Fruit fly (Drosophila melanogaster): Measurements from ENCODE around the gene Dhc1.
A peak's percentile ranks its signal among the peaks of the same experiment; 100 is the strongest.

The Dhc1 gene

dm6 chr3R:9606913-9607804, 67.3 kb downstream of the Dhc1 start:
- peak; percentile 83 for TF ChIP-seq EcR (GFP tag; optimal IDR thresholded peaks at IDR 0.05)
- TF ChIP-seq rn (GFP tag; IDR thresholded peaks at IDR 0.05): no peak

- TF ChIP-seq EcR (GFP tag; optimal IDR thresholded peaks at IDR 0.05) (no peak), CG14655 (GFP tag; optimal IDR thresholded peaks at IDR 0.05) (peak; percentile 84), Ets98B (GFP tag; IDR thresholded peaks at IDR 0.05) (no peak), CG10348 (GFP tag; IDR thresholded peaks at IDR 0.05) (no peak), rn (GFP tag; IDR thresholded peaks at IDR 0.05) (peak; percentile 34; the same call in 1 of the 2 replicates), Pif1B (GFP tag; optimal IDR thresholded peaks at IDR 0.05) (peak; percentile 61), fd96Ca (GFP tag; IDR thresholded peaks at IDR 0.05) (peak; percentile 45; the same call in 1 of the 3 replicates), CG32121 (GFP tag; IDR thresholded peaks at IDR 0.05) (no peak), CG4496 (GFP tag; IDR thresholded peaks at IDR 0.05) (peak; percentile 71), D1 (tag; optimal IDR thresholded peaks at IDR 0.05) (peak; percentile 60), gl (tag; optimal IDR thresholded peaks at IDR 0.05) (peak; percentile 54), Snoo (tag; optimal IDR thresholded peaks at IDR 0.05) (no peak), CG15710 (tag; optimal IDR thresholded peaks at IDR 0.05) (peak; percentile 73), CG8159 (tag; optimal IDR thresholded peaks at IDR 0.05) (peak; percentile 74), Pif1A (GFP tag; optimal IDR thresholded peaks at IDR 0.05) (peak; percentile 58), CG8301 (tag; optimal IDR thresholded peaks at IDR 0.05) (peak; percentile 73), CG17806 (tag; optimal IDR thresholded peaks at IDR 0.05) (peak; percentile 77), CG12605 (GFP tag; IDR thresholded peaks at IDR 0.05) (peak; percentile 28; the same call in 1 of the 2 replicates), CG9948 (tag; optimal IDR thresholded peaks at IDR 0.05) (peak; percentile 76), CG13204 (GFP tag; optimal IDR thresholded peaks at IDR 0.05) (peak; percentile 33), CG34367 (tag; optimal IDR thresholded peaks at IDR 0.05) (peak; percentile 68)
These were observed 69.4 kb downstream of the Dhc1 start for dm6 chr3R:9605084-9605483.

- no peak for TF ChIP-seq CG4496 (GFP tag; IDR thresholded peaks at IDR 0.05)
- no peak for TF ChIP-seq Pif1B (GFP tag; optimal IDR thresholded peaks at IDR 0.05)
- TF ChIP-seq rn (GFP tag; IDR thresholded peaks at IDR 0.05): no peak
- TF ChIP-seq CG9948 (tag; optimal IDR thresholded peaks at IDR 0.05): no peak
- no peak for TF ChIP-seq fd96Ca (GFP tag; IDR thresholded peaks at IDR 0.05)
These were observed 69.9 kb downstream of the Dhc1 start for dm6 chr3R:9604445-9605020.

dm6 chr3R:9603022-9603942, 71.2 kb downstream of the Dhc1 start:
- TF ChIP-seq EcR (GFP tag; optimal IDR thresholded peaks at IDR 0.05) (peak; percentile 12), CG32121 (GFP tag; IDR thresholded peaks at IDR 0.05) (no peak), Pif1A (GFP tag; optimal IDR thresholded peaks at IDR 0.05) (no peak), gl (tag; optimal IDR thresholded peaks at IDR 0.05) (peak; percentile 2), rn (GFP tag; IDR thresholded peaks at IDR 0.05) (no peak), CG14655 (GFP tag; optimal IDR thresholded peaks at IDR 0.05) (no peak)

dm6 chr3R:9601949-9602348, 72.5 kb downstream of the Dhc1 start:
- TF ChIP-seq EcR (GFP tag; optimal IDR thresholded peaks at IDR 0.05) (no peak), CG15710 (tag; optimal IDR thresholded peaks at IDR 0.05) (peak; percentile 7)

Data from whole organism, pupa.